Worm (Caenorhabditis elegans) whole organism, late embryonic: Measurements from ENCODE around the gene T19H12.12.

Experiments
- C38D4.7 ChIP-seq: fragments of 200-800 bp; sonication (Bioruptor generic); optimal IDR thresholded peaks from 2 replicates; lab custom pipeline; 2018; ENCODE audit warnings: mild to moderate bottlenecking, missing genetic modification characterization, moderate library complexity, missing compliant biosample characterization
- F13H6.1 ChIP-seq: sonication (generic microtip); optimal IDR thresholded peaks from 2 replicates; lab custom pipeline; 2016; ENCODE audit warnings: missing genetic modification characterization, missing compliant biosample characterization
- T23F11.4 ChIP-seq: fragments of 200-800 bp; sonication (Bioruptor generic); optimal IDR thresholded peaks from 2 replicates; lab custom pipeline; 2018; ENCODE audit warnings: mild to moderate bottlenecking, missing genetic modification characterization, missing compliant biosample characterization
- ahr-1 ChIP-seq: sonication (generic microtip); optimal IDR thresholded peaks from 2 replicates; lab custom pipeline; 2016; ENCODE audit warnings: missing genetic modification characterization, missing compliant biosample characterization
- ceh-14 ChIP-seq: sonication (generic microtip); optimal IDR thresholded peaks from 2 replicates; lab custom pipeline; 2016; ENCODE audit warnings: missing genotype, missing genetic modification characterization, missing compliant biosample characterization
- ceh-18 ChIP-seq: sonication (generic microtip); optimal IDR thresholded peaks from 2 replicates; lab custom pipeline; 2016; ENCODE audit warnings: missing genetic modification characterization, missing compliant biosample characterization
- ceh-19 ChIP-seq: fragments of 200-800 bp; sonication (Bioruptor generic); optimal IDR thresholded peaks from 2 replicates; lab custom pipeline; 2018; ENCODE audit warnings: mild to moderate bottlenecking, missing genetic modification characterization, missing compliant biosample characterization
- ceh-2 ChIP-seq: sonication (generic microtip); optimal IDR thresholded peaks from 2 replicates; lab custom pipeline; 2016; ENCODE audit warnings: missing genotype, missing genetic modification characterization, missing compliant biosample characterization
- ceh-24 ChIP-seq: sonication (generic microtip); optimal IDR thresholded peaks from 2 replicates; lab custom pipeline; 2016; ENCODE audit warnings: mild to moderate bottlenecking, missing genetic modification characterization, missing compliant biosample characterization
- che-1 ChIP-seq: sonication (generic microtip); optimal IDR thresholded peaks from 2 replicates; lab custom pipeline; 2016; ENCODE audit warnings: mild to moderate bottlenecking, missing genetic modification characterization, missing compliant biosample characterization
- dmd-4 ChIP-seq: sonication (generic microtip); optimal IDR thresholded peaks from 2 replicates; lab custom pipeline; 2016; ENCODE audit warnings: borderline replicate concordance, missing genetic modification characterization, missing compliant biosample characterization
- dve-1 ChIP-seq: sonication (generic microtip); optimal IDR thresholded peaks from 2 replicates; lab custom pipeline; 2017; ENCODE audit warnings: antibody characterized with exemption, mild to moderate bottlenecking, missing genetic modification characterization, missing compliant biosample characterization
- elt-2 ChIP-seq: sonication (generic microtip); optimal IDR thresholded peaks from 2 replicates; lab custom pipeline; 2016; ENCODE audit warnings: missing genetic modification reagents, missing genetic modification characterization, missing compliant biosample characterization
- ets-4 ChIP-seq: sonication (generic microtip); optimal IDR thresholded peaks from 2 replicates; lab custom pipeline; 2016; ENCODE audit warnings: missing genetic modification characterization, missing compliant biosample characterization
- fax-1 ChIP-seq: sonication (generic microtip); optimal IDR thresholded peaks from 2 replicates; lab custom pipeline; 2016; ENCODE audit warnings: missing genotype, missing genetic modification characterization, missing compliant biosample characterization
- hlh-13 ChIP-seq: fragments of 200-800 bp; sonication (Bioruptor generic); optimal IDR thresholded peaks from 2 replicates; lab custom pipeline; 2018; ENCODE audit warnings: mild to moderate bottlenecking, missing genetic modification characterization, missing compliant biosample characterization
- hlh-8 ChIP-seq: sonication (generic microtip); optimal IDR thresholded peaks from 2 replicates; lab custom pipeline; 2016; ENCODE audit warnings: missing genotype, missing genetic modification characterization, missing compliant biosample characterization
- madf-2 ChIP-seq: sonication (generic microtip); optimal IDR thresholded peaks from 2 replicates; lab custom pipeline; 2017; ENCODE audit warnings: missing genetic modification characterization, missing compliant biosample characterization
- pat-9 ChIP-seq: fragments of 200-800 bp; sonication (Bioruptor generic); optimal IDR thresholded peaks from 2 replicates; lab custom pipeline; 2018; ENCODE audit warnings: mild to moderate bottlenecking, missing genetic modification characterization, moderate library complexity, missing compliant biosample characterization
- pha-2 ChIP-seq: sonication (generic microtip); optimal IDR thresholded peaks from 2 replicates; lab custom pipeline; 2017; ENCODE audit warnings: mild to moderate bottlenecking, missing genetic modification characterization, missing compliant biosample characterization
- pqm-1 ChIP-seq: sonication (generic microtip); optimal IDR thresholded peaks from 2 replicates; lab custom pipeline; 2016; ENCODE audit warnings: missing genetic modification characterization, missing compliant biosample characterization
- rnt-1 ChIP-seq: sonication (generic microtip); optimal IDR thresholded peaks from 2 replicates; lab custom pipeline; 2016; ENCODE audit warnings: missing genetic modification characterization, missing compliant biosample characterization
- sdc-2 ChIP-seq: sonication (generic microtip); optimal IDR thresholded peaks from 2 replicates; lab custom pipeline; 2016; ENCODE audit warnings: missing genotype, missing genetic modification characterization, missing compliant biosample characterization
- sox-2 ChIP-seq: fragments of 200-800 bp; sonication (Bioruptor generic); IDR thresholded peaks from 2 replicates; pipeline ENCODE4 v1.3.6; 2022; ENCODE audit warnings: missing genetic modification reagents, missing genetic modification characterization, missing compliant biosample characterization
- tbx-2 ChIP-seq: sonication (generic microtip); optimal IDR thresholded peaks from 2 replicates; lab custom pipeline; 2016; ENCODE audit warnings: missing genetic modification characterization, missing compliant biosample characterization
- unc-3 ChIP-seq, 2 experiments: fragments of 200-800 bp in 1 of 2; sonication (Bioruptor generic) in 1 of 2; sonication (generic microtip) in 1 of 2; conservative IDR thresholded peaks in 1 of 2; optimal IDR thresholded peaks in 1 of 2; 2 replicates each; pipeline versions ENCODE4 v1.3.6 to Lab custom; 2016 to 2022; ENCODE audit warnings: missing compliant biosample characterization in 2 of 2, missing genetic modification characterization in 2 of 2, missing genetic modification reagents in 1 of 2
- unc-55 ChIP-seq: sonication (generic microtip); optimal IDR thresholded peaks from 2 replicates; lab custom pipeline; 2017; ENCODE audit warnings: missing biosample characterization, missing genetic modification reagents, missing genetic modification characterization
- unc-86 ChIP-seq: sonication (generic microtip); optimal IDR thresholded peaks from 2 replicates; lab custom pipeline; 2016; ENCODE audit warnings: missing genetic modification characterization, missing compliant biosample characterization

Gene T19H12.12

ce11 chrV:4929842-4930241, 45.3 kb downstream of the T19H12.12 start, which contains the start of gene str-205:
Gene str-205, minus strand, starts transcription at chrV:4929942.
- TF ChIP-seq pat-9 (tag; lab: Kevin White, UChicago) (no peak), ceh-18 (no peak), sox-2 (GFP tag; lab: Robert Waterston, UW) (no peak), dmd-4 (tag; lab: Kevin White, UChicago) (no peak), ceh-14 (tag; lab: Kevin White, UChicago) (no peak), pqm-1 (tag; lab: Kevin White, UChicago) (no peak), C38D4.7 (no peak), sdc-2 (tag; lab: Kevin White, UChicago) (no peak), F13H6.1 (no peak), ceh-24 (tag; lab: Kevin White, UChicago) (no peak)

DNA sequence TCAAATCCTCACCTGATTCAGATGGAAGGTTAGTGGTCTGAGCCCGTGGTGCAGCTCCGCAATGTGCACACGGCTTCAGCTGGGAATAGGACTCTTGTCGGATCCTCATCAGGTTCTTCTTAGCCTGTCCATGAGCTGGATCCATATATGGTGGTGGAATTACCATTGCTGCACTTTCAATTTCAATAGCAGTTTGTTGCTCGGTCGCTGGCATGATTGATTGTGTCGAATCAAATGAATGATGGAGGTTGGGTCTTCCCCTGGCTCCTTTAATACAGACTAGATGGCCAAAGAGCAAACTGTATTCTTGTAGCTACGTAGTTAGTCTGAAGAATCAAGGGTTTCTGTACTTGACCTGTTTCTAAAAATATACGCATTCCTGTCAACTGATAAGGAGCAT, 48.2 kb downstream of the T19H12.12 start, which contains the start of gene C02E7.10:
Gene C02E7.10, minus strand, starts transcription at position 232 of the 400 bp plus-strand sequence.
- TF ChIP-seq tbx-2 (no peak), unc-86 (tag; lab: Kevin White, UChicago) (no peak), C38D4.7 (no peak), unc-3 (GFP tag; conservative IDR thresholded peaks at IDR 0.05; lab: Robert Waterston, UW) (no peak), unc-3 (tag; optimal IDR thresholded peaks at IDR 0.05; lab: Kevin White, UChicago) (no peak), madf-2 (no peak)

ce11 chrV:4933268-4933667, 48.7 kb downstream of the T19H12.12 start:
- TF ChIP-seq hlh-13 (GFP tag; lab: Kevin White, UChicago), result no peak
- no peak for TF ChIP-seq dve-1 (tag; lab: Kevin White, UChicago)
- no peak for TF ChIP-seq ahr-1 (tag; lab: Kevin White, UChicago)
- TF ChIP-seq ceh-2 (tag; lab: Kevin White, UChicago), result no peak
- no peak for TF ChIP-seq ceh-18
- no peak for TF ChIP-seq fax-1 (tag; lab: Kevin White, UChicago)
- no peak for TF ChIP-seq che-1 (tag; lab: Kevin White, UChicago)
- TF ChIP-seq, all 69 proteins: peak for 0

DNA sequence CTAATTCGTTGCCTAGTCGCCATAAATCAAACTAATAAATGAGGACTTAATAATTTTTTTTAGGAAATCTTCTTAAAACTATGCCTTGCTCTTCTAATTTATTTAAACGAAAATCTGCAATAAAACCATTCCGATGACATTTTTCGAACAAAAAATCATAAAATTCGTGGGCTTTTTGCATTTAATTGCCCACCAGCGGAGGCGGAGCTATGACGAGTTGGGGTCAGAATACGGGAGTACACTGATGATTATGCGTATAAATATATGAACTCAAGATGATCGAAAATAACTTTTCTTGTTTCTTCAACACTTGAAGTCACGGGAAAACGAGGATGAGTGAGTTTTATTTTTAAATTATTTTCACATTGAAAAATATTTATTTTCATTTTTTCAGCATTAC, 49.8 kb downstream of the T19H12.12 start, which contains the start of gene catp-2:
Gene catp-2, plus strand, starts transcription at position 301 of the 400 bp plus-strand sequence.
- no peak for TF ChIP-seq rnt-1 (tag; lab: Kevin White, UChicago)
- TF ChIP-seq unc-55 (GFP tag; lab: Kevin White, UChicago), result no peak
- no peak for TF ChIP-seq fax-1 (tag; lab: Kevin White, UChicago)
- TF ChIP-seq sdc-2 (tag; lab: Kevin White, UChicago), result no peak
- TF ChIP-seq pha-2, result no peak
- no peak for TF ChIP-seq dmd-4 (tag; lab: Kevin White, UChicago)
- no peak for TF ChIP-seq sox-2 (GFP tag; lab: Robert Waterston, UW)
- TF ChIP-seq hlh-8, result no peak
- TF ChIP-seq T23F11.4 (GFP tag; lab: Kevin White, UChicago), result no peak
- no peak for TF ChIP-seq elt-2 (tag; lab: Kevin White, UChicago)
- TF ChIP-seq ceh-19 (GFP tag; lab: Kevin White, UChicago), result no peak
- no peak for TF ChIP-seq ets-4 (tag; lab: Kevin White, UChicago)
